Worm (Caenorhabditis elegans) whole organism, L4 larva: ENCODE data around the gene T15B12.1.

Experiments
- F26F4.8 ChIP-seq: fragments of 200-800 bp; sonication (Bioruptor generic); conservative IDR thresholded peaks from 2 replicates; pipeline ENCODE4 v1.3.6; 2022; ENCODE audit warnings: missing genetic modification characterization, missing compliant biosample characterization
- ama-1 ChIP-seq: fragments of 150-350 bp; optimal IDR thresholded peaks from 2 replicates; lab custom pipeline; 2014; ENCODE audit warnings: inconsistent platforms, mixed read lengths
- daf-12 ChIP-seq: fragments of 150-350 bp; optimal IDR thresholded peaks from 2 replicates; lab custom pipeline; 2014; ENCODE audit warnings: missing biosample characterization, missing genetic modification reagents, missing genetic modification characterization
- jun-1 ChIP-seq: fragments of 150-350 bp; optimal IDR thresholded peaks from 2 replicates; lab custom pipeline; 2014; ENCODE audit warnings: missing biosample characterization, missing genetic modification reagents, missing genetic modification characterization
- lin-13 ChIP-seq: fragments of 150-350 bp; optimal IDR thresholded peaks from 2 replicates; lab custom pipeline; 2014; ENCODE audit warnings: missing biosample characterization, missing genetic modification reagents, missing genetic modification characterization
- lin-15B ChIP-seq: fragments of 150-350 bp; sonication (generic microtip); optimal IDR thresholded peaks from 3 replicates; lab custom pipeline; 2014; ENCODE audit warnings: missing biosample characterization, missing genetic modification characterization
- mep-1 ChIP-seq: fragments of 150-350 bp; sonication (generic microtip); optimal IDR thresholded peaks from 3 replicates; lab custom pipeline; 2014; ENCODE audit warnings: missing biosample characterization, missing genetic modification characterization
- nhr-28 ChIP-seq: fragments of 150-350 bp; optimal IDR thresholded peaks from 2 replicates; lab custom pipeline; 2014; ENCODE audit warnings: missing biosample characterization, missing genetic modification characterization
- pqm-1 ChIP-seq: sonication (generic microtip); optimal IDR thresholded peaks from 2 replicates; lab custom pipeline; 2017; ENCODE audit warnings: missing biosample characterization, missing genetic modification characterization
- ztf-11 ChIP-seq: fragments of 150-350 bp; optimal IDR thresholded peaks from 2 replicates; lab custom pipeline; 2014; ENCODE audit warnings: missing biosample characterization, missing genetic modification characterization

- TF ChIP-seq ama-1 (lab: Kevin White, UChicago) (no peak), lin-15B (tag; lab: Kevin White, UChicago) (no peak), nhr-28 (no peak), jun-1 (tag; lab: Kevin White, UChicago) (no peak), mep-1 (tag; lab: Kevin White, UChicago) (peak; percentile 38), lin-13 (GFP tag; lab: Kevin White, UChicago) (no peak), F26F4.8 (GFP tag; lab: Robert Waterston, UW) (no peak), daf-12 (tag; lab: Kevin White, UChicago) (no peak), ztf-11 (tag; lab: Kevin White, UChicago) (no peak), pqm-1 (tag; lab: Kevin White, UChicago) (no peak)
Measured at ce11 chrIII:5268486-5268885, 19.5 kb upstream of the T15B12.1 start.
